Fruit fly (Drosophila melanogaster): ENCODE data around the gene Atg18a.

The Atg18a gene

dm6 chr3L:8153206-8153996 lies 33.3 kb upstream of the Atg18a start (continued):
- TF ChIP-seq Sry-δ (GFP tag; optimal IDR thresholded peaks at IDR 0.05), result peak; percentile 7
- no peak for TF ChIP-seq gfzf (GFP tag; optimal IDR thresholded peaks at IDR 0.05)
- TF ChIP-seq cas (GFP tag; IDR thresholded peaks at IDR 0.05), result no peak
- no peak for TF ChIP-seq gro (GFP tag; optimal IDR thresholded peaks at IDR 0.05)
- TF ChIP-seq MTF-1 (GFP tag; optimal IDR thresholded peaks at IDR 0.05; ENCODE audit: borderline replicate concordance), result no peak
- TF ChIP-seq schlank (tag; optimal IDR thresholded peaks at IDR 0.05), result no peak
- peak; percentile 44 for TF ChIP-seq Hsf (GFP tag; optimal IDR thresholded peaks at IDR 0.05)
- TF ChIP-seq zen (tag; optimal IDR thresholded peaks at IDR 0.05), result no peak
- TF ChIP-seq sob (GFP tag; IDR thresholded peaks at IDR 0.05), result peak; percentile 46; the same call in 1 of the 2 replicates
- TF ChIP-seq CG6813 (GFP tag; optimal IDR thresholded peaks at IDR 0.05), result peak; percentile 41
- TF ChIP-seq Poxn (GFP tag; IDR thresholded peaks at IDR 0.05), result no peak
- TF ChIP-seq CG6854 (GFP tag; optimal IDR thresholded peaks at IDR 0.05), result no peak
- TF ChIP-seq bigmax (GFP tag; optimal IDR thresholded peaks at IDR 0.05), result no peak
- no peak for TF ChIP-seq eyg (GFP tag; optimal IDR thresholded peaks at IDR 0.05)
- no peak for TF ChIP-seq Oaz (GFP tag; IDR thresholded peaks at IDR 0.05)
- no peak for TF ChIP-seq chn (GFP tag; optimal IDR thresholded peaks at IDR 0.05)
- TF ChIP-seq Chrac-16 (GFP tag; optimal IDR thresholded peaks at IDR 0.05), result peak; percentile 4
- peak; percentile 84 for TF ChIP-seq Med (GFP tag)
- TF ChIP-seq CG7745 (tag; optimal IDR thresholded peaks at IDR 0.05), result no peak
- peak; percentile 31 for TF ChIP-seq CG10274 (GFP tag; optimal IDR thresholded peaks at IDR 0.05)
- no peak for TF ChIP-seq kni (GFP tag; optimal IDR thresholded peaks at IDR 0.05)
- TF ChIP-seq Opbp (GFP tag; IDR thresholded peaks at IDR 0.05; ENCODE audit: partially characterized antibody), result no peak
- peak; percentile 55; the same call in 1 of the 2 replicates for TF ChIP-seq CG32767 (GFP tag; IDR thresholded peaks at IDR 0.05)
- TF ChIP-seq Scr (GFP tag; IDR thresholded peaks at IDR 0.05; ENCODE audit: partially characterized antibody), result no peak
- no peak for TF ChIP-seq CG15479 (GFP tag; optimal IDR thresholded peaks at IDR 0.05)
- 0 out of 4 replicates have a peak, but pooled peaks have one; percentile 48 for TF ChIP-seq chinmo (GFP tag; IDR thresholded peaks at IDR 0.05; ENCODE audit: partially characterized antibody)
- TF ChIP-seq CG11093 (GFP tag; IDR thresholded peaks at IDR 0.05), result peak; percentile 26; the same call in 1 of the 3 replicates
- TF ChIP-seq CG16863 (GFP tag; optimal IDR thresholded peaks at IDR 0.05), result peak; percentile 37
- no peak for TF ChIP-seq lbe (GFP tag; optimal IDR thresholded peaks at IDR 0.05)
- TF ChIP-seq Stat92E (GFP tag; optimal IDR thresholded peaks at IDR 0.05), result no peak
- TF ChIP-seq cato (GFP tag; optimal IDR thresholded peaks at IDR 0.05; ENCODE audit: borderline replicate concordance), result peak; percentile 45
- TF ChIP-seq Aef1 (GFP tag; IDR thresholded peaks at IDR 0.05), result peak; percentile 46; the same call in 1 of the 3 replicates
- TF ChIP-seq bab2 (GFP tag; optimal IDR thresholded peaks at IDR 0.05), result peak; percentile 54
- peak; percentile 68 for TF ChIP-seq sisA (GFP tag; IDR thresholded peaks at IDR 0.05)
- peak; percentile 22; the same call in 1 of the 2 replicates for TF ChIP-seq Rfx (GFP tag; IDR thresholded peaks at IDR 0.05)
- no peak for TF ChIP-seq Trl (optimal IDR thresholded peaks at IDR 0.05)
- no peak for TF ChIP-seq Trl (GFP tag; optimal IDR thresholded peaks at IDR 0.05)
- TF ChIP-seq CG12236 (GFP tag; optimal IDR thresholded peaks at IDR 0.05), result peak; percentile 28
- TF ChIP-seq Bdp1 (GFP tag; optimal IDR thresholded peaks at IDR 0.05), result peak; percentile 9
- peak; percentile 63 for TF ChIP-seq fd96Cb (tag; optimal IDR thresholded peaks at IDR 0.05)
- TF ChIP-seq emc (GFP tag; optimal IDR thresholded peaks at IDR 0.05), result no peak
- TF ChIP-seq CG15011 (GFP tag; optimal IDR thresholded peaks at IDR 0.05), result peak; percentile 4
- no peak for TF ChIP-seq usp (GFP tag; optimal IDR thresholded peaks at IDR 0.05)
- TF ChIP-seq gem (tag; optimal IDR thresholded peaks at IDR 0.05), result peak; percentile 66
- TF ChIP-seq al (GFP tag; IDR thresholded peaks at IDR 0.05), result no peak
- no peak for TF ChIP-seq sens-2 (GFP tag; IDR thresholded peaks at IDR 0.05)
- peak; percentile 49 for TF ChIP-seq PHDP (tag; optimal IDR thresholded peaks at IDR 0.05)
- TF ChIP-seq scrt (GFP tag; optimal IDR thresholded peaks at IDR 0.05), result peak; percentile 32
- TF ChIP-seq CG3407 (GFP tag; optimal IDR thresholded peaks at IDR 0.05), result no peak

All from whole organism, embryonic.